Worm (Caenorhabditis elegans) whole organism, young adult: Measurements from ENCODE around the gene C06G1.1.

Experiments used
- F10E7.11 ChIP-seq: sonication (generic microtip); optimal IDR thresholded peaks from 2 replicates; lab custom pipeline; 2017; ENCODE audit warnings: mild to moderate bottlenecking, missing genetic modification characterization, moderate library complexity, missing compliant biosample characterization
- ccch-3 ChIP-seq: fragments of 200-800 bp; sonication (Bioruptor generic); optimal IDR thresholded peaks from 2 replicates; lab custom pipeline; 2018; ENCODE audit warnings: mild to moderate bottlenecking, missing genetic modification characterization, missing compliant biosample characterization
- ets-4 ChIP-seq: fragments of 200-800 bp; sonication (Bioruptor generic); optimal IDR thresholded peaks from 2 replicates; lab custom pipeline; 2018; ENCODE audit warnings: mild to moderate bottlenecking, missing genetic modification characterization, missing compliant biosample characterization
- him-1 ChIP-seq: sonication (generic microtip); optimal IDR thresholded peaks from 2 replicates; lab custom pipeline; 2016; ENCODE audit warnings: missing genotype, missing genetic modification reagents, missing genetic modification characterization, missing compliant biosample characterization
- lin-35 ChIP-seq, 3 experiments: fragments of 150-350 bp in 2 of 3; sonication (generic microtip) in 1 of 3; optimal IDR thresholded peaks; 2 replicates each; lab custom pipeline; 2014 to 2018; ENCODE audit warnings: missing biosample characterization in 3 of 3, missing genetic modification characterization in 3 of 3, missing genetic modification reagents in 3 of 3
- nfya-2 ChIP-seq: fragments of 200-800 bp; sonication (Bioruptor generic); IDR thresholded peaks from 2 replicates; pipeline ENCODE4 v1.3.6; 2022; ENCODE audit warnings: missing genetic modification reagents, missing genetic modification characterization, missing compliant biosample characterization
- sea-2 ChIP-seq: fragments of 200-800 bp; sonication (Bioruptor generic); IDR thresholded peaks from 2 replicates; pipeline ENCODE4 v1.3.6; 2022; ENCODE audit warnings: missing genetic modification characterization, missing compliant biosample characterization
- snpc-1.1 ChIP-seq: sonication (generic microtip); optimal IDR thresholded peaks from 2 replicates; lab custom pipeline; 2017; ENCODE audit warnings: missing genetic modification characterization, mild to moderate bottlenecking, missing compliant biosample characterization, antibody characterized with exemption, moderate library complexity, missing genotype, missing genetic modification reagents; ENCODE audit not compliant: insufficient read depth

DNA sequence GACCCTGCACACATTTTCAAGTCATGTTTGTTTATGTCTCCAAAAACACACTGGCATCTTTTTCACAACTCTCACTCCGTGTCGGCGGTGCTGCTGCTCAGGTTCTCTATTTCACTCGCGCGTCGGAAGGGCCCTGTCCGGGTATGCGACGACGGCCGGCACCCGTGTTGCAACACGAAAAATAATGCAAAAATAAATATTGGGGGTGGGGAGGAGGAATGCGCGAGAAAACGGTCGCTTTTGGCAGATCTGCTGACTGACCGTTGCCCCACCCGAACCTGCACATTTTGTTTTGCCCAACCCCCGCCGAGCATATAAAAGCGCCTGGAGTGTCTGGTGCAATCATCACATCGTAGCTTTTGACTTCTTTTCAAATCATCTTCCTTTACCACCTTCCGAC is 11.7 kb upstream of the C06G1.1 start, which contains the start of gene cpg-19:
- no peak for TF ChIP-seq nfya-2 (GFP tag; lab: Robert Waterston, UW)
- no peak for TF ChIP-seq lin-35 (GFP tag; optimal IDR thresholded peaks at IDR 0.05; lab: Kevin White, UChicago)
- no peak for TF ChIP-seq ets-4 (GFP tag; lab: Kevin White, UChicago)
- TF ChIP-seq snpc-1.1 (tag; lab: Kevin White, UChicago), result no peak
- TF ChIP-seq ccch-3 (GFP tag; lab: Kevin White, UChicago), result no peak
- TF ChIP-seq F10E7.11 (tag; lab: Kevin White, UChicago), result no peak
- no peak for TF ChIP-seq him-1
- TF ChIP-seq sea-2 (GFP tag; lab: Robert Waterston, UW), result no peak
